Worm (Caenorhabditis elegans) whole organism, midembryonic: ENCODE data around the gene F10A3.12.

Experiments
- med-1 ChIP-seq: sonication (generic microtip); optimal IDR thresholded peaks from 2 replicates; lab custom pipeline; 2017; ENCODE audit warnings: missing genetic modification characterization, mild to moderate bottlenecking, missing compliant biosample characterization, antibody characterized with exemption, missing genetic modification reagents; ENCODE audit not compliant: insufficient read depth
- ref-1 ChIP-seq: fragments of 200-800 bp; sonication (Bioruptor generic); conservative IDR thresholded peaks from 2 replicates; pipeline ENCODE4 v1.3.6; 2022; ENCODE audit warnings: missing genetic modification reagents, missing genetic modification characterization, missing compliant biosample characterization
- ztf-29 ChIP-seq: fragments of 200-800 bp; sonication (Bioruptor generic); IDR thresholded peaks from 2 replicates; pipeline ENCODE4 v1.3.6; 2022; ENCODE audit warnings: missing genetic modification reagents, missing genetic modification characterization, missing compliant biosample characterization

ce11 chrV:16198016-16198415, 34.2 kb downstream of the F10A3.12 start, which contains the start of gene F11A5.5:
- TF ChIP-seq ztf-29 (GFP tag; lab: Robert Waterston, UW) = no peak
- TF ChIP-seq ref-1 (GFP tag; lab: Robert Waterston, UW) = no peak
- TF ChIP-seq med-1 (GFP tag; lab: Kevin White, UChicago) = no peak
